Worm (Caenorhabditis elegans) whole organism, young adult: ENCODE results near the gene paqr-3.

Experiments used
- B0019.2 ChIP-seq: fragments of 200-800 bp; sonication (Bioruptor generic); conservative IDR thresholded peaks from 2 replicates; pipeline ENCODE4 v1.3.6; 2022; ENCODE audit warnings: missing genetic modification reagents, missing genetic modification characterization, missing compliant biosample characterization
- B0035.1 ChIP-seq: sonication (generic microtip); optimal IDR thresholded peaks from 2 replicates; lab custom pipeline; 2016; ENCODE audit warnings: missing genetic modification characterization, mild to moderate bottlenecking, missing compliant biosample characterization, missing genotype, missing genetic modification reagents
- D2030.7 ChIP-seq: fragments of 200-800 bp; sonication (Bioruptor generic); IDR thresholded peaks from 2 replicates; pipeline ENCODE4 v1.3.6; 2022; ENCODE audit warnings: missing genetic modification reagents, missing genetic modification characterization, missing compliant biosample characterization
- F37B4.10 ChIP-seq: fragments of 200-800 bp; sonication (Bioruptor generic); IDR thresholded peaks from 2 replicates; pipeline ENCODE4 v1.3.6; 2022; ENCODE audit warnings: missing genetic modification characterization, missing compliant biosample characterization
- F49E8.2 ChIP-seq: sonication (generic microtip); optimal IDR thresholded peaks from 3 replicates; lab custom pipeline; 2017; ENCODE audit warnings: missing genetic modification characterization, mild to moderate bottlenecking, missing compliant biosample characterization, antibody characterized with exemption, moderate library complexity; ENCODE audit not compliant: insufficient read depth
- F52B5.7 ChIP-seq: sonication (generic microtip); optimal IDR thresholded peaks from 2 replicates; lab custom pipeline; 2016; ENCODE audit warnings: mild to moderate bottlenecking, missing genetic modification characterization, missing compliant biosample characterization
- F55B11.4 ChIP-seq: sonication (generic microtip); optimal IDR thresholded peaks from 2 replicates; lab custom pipeline; 2016; ENCODE audit warnings: missing compliant biosample characterization, missing genetic modification characterization, borderline replicate concordance; ENCODE audit not compliant: insufficient read depth
- T07F8.4 ChIP-seq: sonication (generic microtip); optimal IDR thresholded peaks from 2 replicates; lab custom pipeline; 2016; ENCODE audit warnings: mild to moderate bottlenecking, missing genetic modification characterization, moderate library complexity, missing compliant biosample characterization
- Y53F4B.3 ChIP-seq: fragments of 200-800 bp; sonication (Bioruptor generic); IDR thresholded peaks from 2 replicates; pipeline ENCODE4 v1.3.6; 2022; ENCODE audit warnings: missing genetic modification reagents, missing genetic modification characterization, missing compliant biosample characterization
- Y53G8AR.9 ChIP-seq: fragments of 200-800 bp; sonication (Bioruptor generic); conservative IDR thresholded peaks from 2 replicates; pipeline ENCODE4 v1.3.6; 2022; ENCODE audit warnings: missing genetic modification reagents, missing genetic modification characterization, missing compliant biosample characterization
- Y67H2A.10 ChIP-seq: fragments of 200-800 bp; sonication (Bioruptor generic); conservative IDR thresholded peaks from 2 replicates; pipeline ENCODE4 v1.3.6; 2022; ENCODE audit warnings: missing genetic modification reagents, missing genetic modification characterization, missing compliant biosample characterization
- ZK185.1 ChIP-seq: sonication (generic microtip); optimal IDR thresholded peaks from 2 replicates; lab custom pipeline; 2016; ENCODE audit warnings: mild to moderate bottlenecking, missing genetic modification characterization, missing compliant biosample characterization; ENCODE audit not compliant: poor library complexity, severe bottlenecking
- aptf-2 ChIP-seq: fragments of 200-800 bp; sonication (Bioruptor generic); conservative IDR thresholded peaks from 2 replicates; pipeline ENCODE4 v1.3.6; 2022; ENCODE audit warnings: missing genetic modification reagents, missing genetic modification characterization, missing compliant biosample characterization
- athp-1 ChIP-seq: sonication (generic microtip); optimal IDR thresholded peaks from 2 replicates; lab custom pipeline; 2017; ENCODE audit warnings: mild to moderate bottlenecking, missing genetic modification characterization, missing compliant biosample characterization
- attf-6 ChIP-seq: fragments of 200-800 bp; sonication (Bioruptor generic); IDR thresholded peaks from 2 replicates; pipeline ENCODE4 v1.3.6; 2022; ENCODE audit warnings: missing genetic modification reagents, missing genetic modification characterization, missing compliant biosample characterization
- cebp-2 ChIP-seq: fragments of 200-800 bp; sonication (Bioruptor generic); IDR thresholded peaks from 2 replicates; pipeline ENCODE4 v1.3.6; 2022; ENCODE audit warnings: missing genetic modification characterization, missing compliant biosample characterization
- ceh-27 ChIP-seq: fragments of 200-800 bp; sonication (Bioruptor generic); optimal IDR thresholded peaks from 2 replicates; lab custom pipeline; 2018; ENCODE audit warnings: mild to moderate bottlenecking, missing genetic modification characterization, moderate library complexity, missing compliant biosample characterization
- ceh-79 ChIP-seq: sonication (generic microtip); optimal IDR thresholded peaks from 2 replicates; lab custom pipeline; 2017; ENCODE audit warnings: mild to moderate bottlenecking, missing genetic modification characterization, missing compliant biosample characterization
- ceh-91 ChIP-seq: fragments of 200-800 bp; sonication (Bioruptor generic); IDR thresholded peaks from 2 replicates; pipeline ENCODE4 v1.3.6; 2022; ENCODE audit warnings: missing genetic modification reagents, missing genetic modification characterization, missing compliant biosample characterization
- egrh-3 ChIP-seq: fragments of 200-800 bp; sonication (Bioruptor generic); IDR thresholded peaks from 2 replicates; pipeline ENCODE4 v1.3.6; 2022; ENCODE audit warnings: missing genetic modification reagents, missing genetic modification characterization, missing compliant biosample characterization
- him-1 ChIP-seq: sonication (generic microtip); optimal IDR thresholded peaks from 2 replicates; lab custom pipeline; 2016; ENCODE audit warnings: missing genotype, missing genetic modification reagents, missing genetic modification characterization, missing compliant biosample characterization
- hlh-12 ChIP-seq: sonication (generic microtip); optimal IDR thresholded peaks from 2 replicates; lab custom pipeline; 2016; ENCODE audit warnings: missing genetic modification characterization, missing compliant biosample characterization
- hrde-1 ChIP-seq: sonication (generic microtip); optimal IDR thresholded peaks from 2 replicates; lab custom pipeline; 2016; ENCODE audit warnings: missing genetic modification characterization, mild to moderate bottlenecking, missing compliant biosample characterization, moderate library complexity, missing genotype, missing genetic modification reagents, borderline replicate concordance
- lag-1 ChIP-seq: fragments of 200-800 bp; sonication (Bioruptor generic); IDR thresholded peaks from 2 replicates; pipeline ENCODE4 v1.3.6; 2022; ENCODE audit warnings: missing genetic modification reagents, missing genetic modification characterization, missing compliant biosample characterization
- lin-35 ChIP-seq, 3 experiments: fragments of 150-350 bp in 2 of 3; sonication (generic microtip) in 1 of 3; optimal IDR thresholded peaks; 2 replicates each; lab custom pipeline; 2014 to 2018; ENCODE audit warnings: missing biosample characterization in 3 of 3, missing genetic modification characterization in 3 of 3, missing genetic modification reagents in 3 of 3
- lsl-1 ChIP-seq: fragments of 200-800 bp; sonication (Bioruptor generic); optimal IDR thresholded peaks from 2 replicates; lab custom pipeline; 2018; ENCODE audit warnings: mild to moderate bottlenecking, missing genetic modification characterization, moderate library complexity, missing compliant biosample characterization
- madf-10 ChIP-seq: sonication (generic microtip); optimal IDR thresholded peaks from 2 replicates; lab custom pipeline; 2016; ENCODE audit warnings: mild to moderate bottlenecking, missing genetic modification characterization, missing compliant biosample characterization
- mxl-1 ChIP-seq: sonication (generic microtip); optimal IDR thresholded peaks from 2 replicates; lab custom pipeline; 2016; ENCODE audit warnings: missing genetic modification characterization, missing compliant biosample characterization
- nhr-120 ChIP-seq: fragments of 200-800 bp; sonication (Bioruptor generic); IDR thresholded peaks from 2 replicates; pipeline ENCODE4 v1.3.6; 2022; ENCODE audit warnings: missing genetic modification characterization, missing compliant biosample characterization
- snpc-4 ChIP-seq, 5 experiments: fragments of 150-350 bp in 1 of 5; sonication (generic microtip) in 4 of 5; optimal IDR thresholded peaks; 2 replicates each; lab custom pipeline; 2014 to 2018; ENCODE audit warnings: missing genetic modification characterization in 5 of 5, missing biosample characterization in 3 of 5, antibody characterized with exemption in 2 of 5, mild to moderate bottlenecking in 2 of 5, missing compliant biosample characterization in 2 of 5, missing genotype in 2 of 5, moderate library complexity in 2 of 5, missing genetic modification reagents in 1 of 5
- sptf-2 ChIP-seq: fragments of 200-800 bp; sonication (Bioruptor generic); optimal IDR thresholded peaks from 2 replicates; lab custom pipeline; 2018; ENCODE audit warnings: mild to moderate bottlenecking, missing genetic modification characterization, missing compliant biosample characterization
- unc-130 ChIP-seq: sonication (generic microtip); optimal IDR thresholded peaks from 2 replicates; lab custom pipeline; 2016; ENCODE audit warnings: missing genetic modification reagents, missing genetic modification characterization, missing compliant biosample characterization
- ztf-22 ChIP-seq: fragments of 200-800 bp; sonication (Bioruptor generic); optimal IDR thresholded peaks from 2 replicates; lab custom pipeline; 2018; ENCODE audit warnings: mild to moderate bottlenecking, missing genetic modification characterization, moderate library complexity, missing compliant biosample characterization
- ztf-28 ChIP-seq: fragments of 200-800 bp; sonication (Bioruptor generic); IDR thresholded peaks from 2 replicates; pipeline ENCODE4 v1.3.6; 2022; ENCODE audit warnings: missing genetic modification reagents, missing genetic modification characterization, missing compliant biosample characterization
- ztf-3 ChIP-seq: fragments of 200-800 bp; sonication (Bioruptor generic); optimal IDR thresholded peaks from 2 replicates; lab custom pipeline; 2018; ENCODE audit warnings: mild to moderate bottlenecking, missing genetic modification characterization, missing compliant biosample characterization

paqr-3 gene

ce11 chrIV:14412655-14413054 is 29.2 kb upstream of the paqr-3 start, which contains the start of gene xdh-1:
TSS of gene xdh-1 (minus strand) at chrIV:14412894.
- no peak for TF ChIP-seq snpc-4 (GFP tag; optimal IDR thresholded peaks at IDR 0.05; lab: Kevin White, UChicago)
- TF ChIP-seq snpc-4 (tag; optimal IDR thresholded peaks at IDR 0.05; lab: Kevin White, UChicago), result peak in 1 of 4 experiments; percentile 18
- TF ChIP-seq F55B11.4 (tag; lab: Kevin White, UChicago), result no peak

ce11 chrIV:14408569-14408968 is 25.1 kb upstream of the paqr-3 start:
- TF ChIP-seq madf-10 (tag; lab: Kevin White, UChicago), result no peak
- peak; percentile 71; the same call in 1 of the 2 replicates for TF ChIP-seq attf-6

DNA sequence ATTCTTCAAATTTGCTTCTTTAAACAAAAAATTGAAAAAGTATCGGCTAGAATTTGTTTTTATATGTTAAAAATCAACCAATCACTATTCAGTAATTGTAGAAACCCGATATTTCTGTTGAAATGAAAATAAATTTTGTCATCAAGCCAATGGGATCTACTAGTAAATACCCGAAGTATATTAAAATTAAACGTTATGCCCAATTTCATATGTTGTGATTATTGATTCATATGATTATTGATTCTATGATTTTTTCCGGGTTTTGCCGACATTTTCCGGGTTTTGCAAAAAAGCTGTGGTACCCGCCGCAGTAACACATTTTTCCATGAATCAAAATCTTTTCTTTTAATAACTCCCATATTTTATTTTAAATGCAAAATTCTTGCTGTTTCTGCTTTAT is 12.0 kb upstream of the paqr-3 start:
- TF ChIP-seq lag-1 (GFP tag; lab: Robert Waterston, UW), result no peak

ce11 chrIV:14394812-14395211 is 11.3 kb upstream of the paqr-3 start:
- no peak for TF ChIP-seq unc-130 (GFP tag; lab: Kevin White, UChicago)
- no peak for TF ChIP-seq B0019.2 (GFP tag; lab: Robert Waterston, UW)
- TF ChIP-seq mxl-1 (tag; lab: Kevin White, UChicago), result no peak
- TF ChIP-seq attf-6, result peak; percentile 68; the same call in 1 of the 2 replicates
- no peak for TF ChIP-seq nhr-120
- TF ChIP-seq, all 124 proteins: peak for 1

- TF ChIP-seq ceh-27 (GFP tag; lab: Kevin White, UChicago), result no peak
- TF ChIP-seq ztf-28 (GFP tag; lab: Robert Waterston, UW), result no peak
- TF ChIP-seq cebp-2 (GFP tag; lab: Robert Waterston, UW), result no peak
- no peak for TF ChIP-seq F52B5.7 (tag; lab: Kevin White, UChicago)
- TF ChIP-seq ceh-79 (tag; lab: Kevin White, UChicago), result no peak
- TF ChIP-seq Y53F4B.3 (GFP tag; lab: Robert Waterston, UW), result no peak
- TF ChIP-seq F49E8.2 (tag; lab: Kevin White, UChicago), result no peak
- TF ChIP-seq ztf-22 (GFP tag; lab: Kevin White, UChicago), result no peak
- TF ChIP-seq egrh-3 (GFP tag; lab: Robert Waterston, UW), result no peak
- no peak for TF ChIP-seq athp-1 (tag; lab: Kevin White, UChicago)
- no peak for TF ChIP-seq ztf-3
- TF ChIP-seq F37B4.10 (GFP tag; lab: Robert Waterston, UW), result no peak
- no peak for TF ChIP-seq him-1 (tag; lab: Kevin White, UChicago)
- no peak for TF ChIP-seq Y67H2A.10 (GFP tag; lab: Robert Waterston, UW)
- TF ChIP-seq T07F8.4 (tag; lab: Kevin White, UChicago), result no peak
- no peak for TF ChIP-seq B0035.1 (tag; lab: Kevin White, UChicago)
- TF ChIP-seq ceh-91 (GFP tag; lab: Robert Waterston, UW), result no peak
- TF ChIP-seq nhr-120, result no peak
- TF ChIP-seq aptf-2 (GFP tag; lab: Robert Waterston, UW), result no peak
- no peak for TF ChIP-seq D2030.7
- TF ChIP-seq, all 124 proteins: peak for 0
Measured at ce11 chrIV:14393838-14394237, 10.4 kb upstream of the paqr-3 start, which contains the start of gene clc-8. TSS of gene clc-8 (plus strand) at chrIV:14394138.

ce11 chrIV:14391746-14392145 is 8.3 kb upstream of the paqr-3 start:
- TF ChIP-seq Y53G8AR.9 (no peak), ztf-22 (GFP tag; lab: Kevin White, UChicago) (no peak), hlh-12 (tag; lab: Kevin White, UChicago) (no peak), sptf-2 (no peak), hrde-1 (tag; lab: Kevin White, UChicago) (no peak), ztf-3 (no peak), lin-35 (GFP tag; optimal IDR thresholded peaks at IDR 0.05; lab: Kevin White, UChicago) (no peak), F37B4.10 (GFP tag; lab: Robert Waterston, UW) (no peak), lsl-1 (no peak), ZK185.1 (tag; lab: Kevin White, UChicago) (no peak)
- TF ChIP-seq, all 124 proteins: peak for 0
